Worm (Caenorhabditis elegans): Measurements from ENCODE around the gene clec-164.
A peak's percentile ranks its signal among the peaks of the same experiment; 100 is the strongest.

Gene clec-164

DNA sequence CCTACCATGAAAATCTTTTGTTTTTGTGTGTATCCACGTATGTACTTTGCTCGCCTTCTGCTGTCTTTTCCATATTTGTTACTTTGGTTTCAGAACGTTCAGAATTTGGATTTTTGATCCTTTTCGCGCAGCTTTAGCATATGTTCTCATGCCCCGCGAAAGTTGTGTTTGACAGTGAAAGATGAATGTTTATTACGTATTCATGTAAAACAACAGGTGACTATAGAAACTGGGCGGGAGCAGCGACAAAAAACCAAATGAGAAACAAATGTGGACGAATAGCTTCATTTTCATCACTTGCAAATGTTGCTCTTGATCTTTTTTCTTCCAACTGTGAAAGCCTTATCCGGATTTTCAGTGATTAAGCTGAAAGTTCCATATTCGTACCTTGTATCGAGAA, at the start of gene clec-164:
TSS of gene clec-164 (plus strand) at position 301 of the 400 bp plus-strand sequence.
- TF ChIP-seq egl-5 (tag; optimal IDR thresholded peaks at IDR 0.05) (no peak), R02D3.7 (tag; optimal IDR thresholded peaks at IDR 0.05) (no peak), lin-15B (tag; optimal IDR thresholded peaks at IDR 0.05) (no peak), tbx-2 (tag; optimal IDR thresholded peaks at IDR 0.05) (no peak), pqm-1 (tag; optimal IDR thresholded peaks at IDR 0.05) (no peak), nfya-1 (tag; optimal IDR thresholded peaks at IDR 0.05; ENCODE audit: insufficient read depth) (no peak)

DNA sequence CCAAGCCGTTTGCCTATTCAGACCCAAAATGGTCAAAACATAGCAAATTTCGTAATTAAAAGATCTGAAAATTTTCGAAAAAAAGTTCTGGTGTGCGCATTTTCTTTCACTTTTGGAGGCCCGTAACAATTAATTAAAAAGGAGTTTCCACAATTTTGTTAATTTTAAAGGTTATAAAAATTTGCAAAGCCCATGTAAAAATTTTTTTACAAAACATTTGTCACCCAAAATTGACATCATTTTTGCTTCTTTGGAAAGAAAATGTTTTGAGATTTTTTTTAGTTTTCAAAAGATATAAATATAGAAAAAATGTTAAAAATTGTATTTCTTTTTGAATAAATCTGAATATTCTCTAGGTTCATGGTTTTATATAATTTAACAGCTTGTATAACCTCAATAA, 49.4 kb upstream of the clec-164 start, which contains the start of gene K11H12.6:
TSS of gene K11H12.6 (plus strand) at position 301 of the 400 bp plus-strand sequence.
- TF ChIP-seq eor-1 (tag; optimal IDR thresholded peaks at IDR 0.05) (no peak), nhr-237 (tag; optimal IDR thresholded peaks at IDR 0.05) (no peak), pqm-1 (tag; optimal IDR thresholded peaks at IDR 0.05) (no peak), elt-2 (tag; optimal IDR thresholded peaks at IDR 0.05) (no peak), lsy-12 (tag; optimal IDR thresholded peaks at IDR 0.05) (no peak), R02D3.7 (tag; optimal IDR thresholded peaks at IDR 0.05) (no peak), nhr-76 (tag; optimal IDR thresholded peaks at IDR 0.05) (no peak), ceh-16 (tag; optimal IDR thresholded peaks at IDR 0.05) (no peak), ztf-11 (tag; optimal IDR thresholded peaks at IDR 0.05) (no peak)

DNA sequence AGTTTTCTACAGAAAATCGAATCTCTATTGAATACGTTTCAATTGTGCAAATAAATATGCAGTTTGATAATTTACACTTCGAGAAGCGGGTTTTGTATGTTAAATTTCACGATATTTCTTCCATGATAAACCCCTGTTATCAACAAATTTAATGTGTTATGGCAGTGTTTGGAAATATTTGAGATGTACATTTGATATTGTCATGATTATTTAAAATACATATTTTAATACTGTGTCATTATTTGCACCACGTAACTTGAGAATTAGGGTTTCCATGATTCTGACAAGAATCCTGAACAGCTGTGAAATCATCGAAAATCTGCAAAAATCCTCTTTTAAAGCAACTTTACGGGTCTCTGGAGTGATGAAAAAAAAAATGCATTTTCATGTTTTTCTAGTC, 46.0 kb upstream of the clec-164 start, which contains the start of gene K11H12.11:
TSS of gene K11H12.11 (minus strand) at position 101 of the 400 bp plus-strand sequence.
- no peak for TF ChIP-seq sea-2 (GFP tag; optimal IDR thresholded peaks at IDR 0.05)
- no peak for TF ChIP-seq nhr-12 (tag; optimal IDR thresholded peaks at IDR 0.05)
- TF ChIP-seq nhr-43 (tag; optimal IDR thresholded peaks at IDR 0.05; ENCODE audit: poor library complexity, severe bottlenecking): no peak
- no peak for TF ChIP-seq nhr-77 (tag; optimal IDR thresholded peaks at IDR 0.05)
- TF ChIP-seq lsy-12 (tag; optimal IDR thresholded peaks at IDR 0.05): no peak
- no peak for TF ChIP-seq nhr-28 (tag; optimal IDR thresholded peaks at IDR 0.05)
- no peak for TF ChIP-seq ceh-28 (tag; optimal IDR thresholded peaks at IDR 0.05)
- no peak for TF ChIP-seq lin-39 (tag; optimal IDR thresholded peaks at IDR 0.05)

DNA sequence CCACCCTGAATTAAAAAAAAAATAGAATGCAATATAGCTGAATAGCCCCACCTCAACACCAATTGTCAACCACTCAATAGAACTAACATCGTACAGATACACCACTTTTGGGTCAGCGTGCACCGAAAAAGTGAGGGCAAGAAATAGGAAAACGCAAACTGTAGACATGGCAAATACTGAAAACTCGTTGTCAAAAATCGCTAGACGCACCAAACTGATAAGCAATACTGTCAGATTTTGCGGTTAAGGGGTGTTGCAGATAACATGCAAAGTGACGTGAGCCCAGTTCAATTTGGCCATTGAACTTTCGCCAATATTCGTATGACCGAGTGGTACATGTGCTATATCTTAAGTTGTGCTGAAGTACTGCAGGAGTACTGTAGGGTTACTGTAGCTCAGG, 43.1 kb upstream of the clec-164 start, which contains the start of gene K11H12.3:
TSS of gene K11H12.3 (minus strand) at position 168 of the 400 bp plus-strand sequence.
- TF ChIP-seq daf-12 (tag; optimal IDR thresholded peaks at IDR 0.05): no peak
- no peak for TF ChIP-seq unc-62 (GFP tag; optimal IDR thresholded peaks at IDR 0.05)
- TF ChIP-seq hmg-11 (tag; optimal IDR thresholded peaks at IDR 0.05): no peak
- TF ChIP-seq lsy-12 (tag; optimal IDR thresholded peaks at IDR 0.05): no peak
- TF ChIP-seq nhr-23 (tag; optimal IDR thresholded peaks at IDR 0.05): no peak
- TF ChIP-seq pqm-1 (tag; optimal IDR thresholded peaks at IDR 0.05): peak; percentile 26
- peak; percentile 47 for TF ChIP-seq elt-2 (tag; optimal IDR thresholded peaks at IDR 0.05)
- TF ChIP-seq skn-1 (tag; optimal IDR thresholded peaks at IDR 0.05): no peak
- TF ChIP-seq lin-15B (tag; optimal IDR thresholded peaks at IDR 0.05): no peak
- TF ChIP-seq fkh-10 (GFP tag; optimal IDR thresholded peaks at IDR 0.05): no peak
- TF ChIP-seq eor-1 (tag; optimal IDR thresholded peaks at IDR 0.05): no peak
- no peak for TF ChIP-seq ztf-4 (tag; optimal IDR thresholded peaks at IDR 0.05)
- no peak for TF ChIP-seq aly-2 (tag; optimal IDR thresholded peaks at IDR 0.05)
- no peak for TF ChIP-seq ama-1 (optimal IDR thresholded peaks at IDR 0.05)
- no peak for TF ChIP-seq mdl-1 (tag; optimal IDR thresholded peaks at IDR 0.05)

- no peak for TF ChIP-seq lsy-12 (tag; optimal IDR thresholded peaks at IDR 0.05)
- peak; percentile 46 for TF ChIP-seq elt-2 (tag; optimal IDR thresholded peaks at IDR 0.05)
- no peak for TF ChIP-seq hmg-11 (tag; optimal IDR thresholded peaks at IDR 0.05)
- TF ChIP-seq pqm-1 (tag; optimal IDR thresholded peaks at IDR 0.05): peak; percentile 83
Observed at ce11 chrIV:675471-676159, 40.8 kb upstream of the clec-164 start, which contains the start of the genes K11H12.4 and K11H12.10. K11H12.4 (minus strand) TSS chrIV:675883. K11H12.10 (plus strand) TSS chrIV:676075.

- no peak for TF ChIP-seq jun-1 (tag; optimal IDR thresholded peaks at IDR 0.05)
- no peak for TF ChIP-seq skn-1 (tag; optimal IDR thresholded peaks at IDR 0.05)
Observed at ce11 chrIV:676280-676679, 40.1 kb upstream of the clec-164 start, which contains the start of gene K11H12.5. K11H12.5 (plus strand) TSS chrIV:676580.
